Worm (Caenorhabditis elegans) whole organism, L1 larva: ENCODE measurements around the gene Y105C5B.25.

Experiments used
- C04F5.9 ChIP-seq: sonication (generic microtip); optimal IDR thresholded peaks from 2 replicates; lab custom pipeline; 2016; ENCODE audit warnings: missing genetic modification characterization, missing compliant biosample characterization
- F16B12.6 ChIP-seq: fragments of 150-350 bp; optimal IDR thresholded peaks from 2 replicates; lab custom pipeline; 2014; ENCODE audit warnings: missing biosample characterization, missing genetic modification characterization
- ama-1 ChIP-seq: fragments of 150-350 bp; optimal IDR thresholded peaks from 2 replicates; lab custom pipeline; 2014
- blmp-1 ChIP-seq: fragments of 150-350 bp; optimal IDR thresholded peaks from 2 replicates; lab custom pipeline; 2014; ENCODE audit warnings: missing biosample characterization, missing genetic modification characterization
- ceh-63 ChIP-seq: fragments of 200-800 bp; sonication (Bioruptor generic); optimal IDR thresholded peaks from 2 replicates; lab custom pipeline; 2018; ENCODE audit warnings: mild to moderate bottlenecking, missing genetic modification characterization, missing compliant biosample characterization
- efl-3 ChIP-seq: fragments of 200-800 bp; sonication (Bioruptor generic); optimal IDR thresholded peaks from 2 replicates; lab custom pipeline; 2018; ENCODE audit warnings: mild to moderate bottlenecking, missing genetic modification characterization, missing compliant biosample characterization
- egl-13 ChIP-seq: sonication (generic microtip); optimal IDR thresholded peaks from 2 replicates; lab custom pipeline; 2016; ENCODE audit warnings: missing genotype, missing genetic modification reagents, missing genetic modification characterization, missing compliant biosample characterization
- ets-5 ChIP-seq: fragments of 200-800 bp; sonication (Bioruptor generic); IDR thresholded peaks from 2 replicates; pipeline ENCODE4 v1.3.6; 2022; ENCODE audit warnings: missing genetic modification characterization, missing compliant biosample characterization
- fkh-10 ChIP-seq: sonication (generic microtip); optimal IDR thresholded peaks from 2 replicates; lab custom pipeline; 2017; ENCODE audit warnings: missing biosample characterization, missing genetic modification reagents, missing genetic modification characterization
- fkh-4 ChIP-seq: sonication (generic microtip); optimal IDR thresholded peaks from 2 replicates; lab custom pipeline; 2016; ENCODE audit warnings: missing compliant biosample characterization, missing genetic modification characterization, borderline replicate concordance
- grh-1 ChIP-seq: fragments of 200-800 bp; sonication (Bioruptor generic); IDR thresholded peaks from 2 replicates; pipeline ENCODE4 v1.3.6; 2022; ENCODE audit warnings: missing genetic modification reagents, missing genetic modification characterization, missing compliant biosample characterization
- hlh-4 ChIP-seq: sonication (generic microtip); optimal IDR thresholded peaks from 2 replicates; lab custom pipeline; 2016; ENCODE audit warnings: mild to moderate bottlenecking, missing genetic modification characterization, missing compliant biosample characterization
- lin-14 ChIP-seq: fragments of 200-800 bp; sonication (Bioruptor generic); optimal IDR thresholded peaks from 2 replicates; lab custom pipeline; 2018; ENCODE audit warnings: mild to moderate bottlenecking, missing genetic modification characterization, moderate library complexity, missing compliant biosample characterization
- lin-15B ChIP-seq: fragments of 150-350 bp; sonication (generic microtip); optimal IDR thresholded peaks from 3 replicates; lab custom pipeline; 2014; ENCODE audit warnings: missing biosample characterization, missing genetic modification characterization
- lin-35 ChIP-seq, 2 experiments: fragments of 150-350 bp; optimal IDR thresholded peaks; 2 replicates each; lab custom pipeline; 2014; ENCODE audit warnings: missing biosample characterization in 2 of 2, missing genetic modification characterization in 2 of 2, missing genetic modification reagents in 2 of 2
- lsy-2 ChIP-seq, 2 experiments: fragments of 150-350 bp; optimal IDR thresholded peaks; 2 replicates each; lab custom pipeline; 2014; ENCODE audit warnings: missing biosample characterization in 2 of 2, missing genetic modification characterization in 2 of 2
- mab-9 ChIP-seq: fragments of 200-800 bp; sonication (Bioruptor generic); IDR thresholded peaks from 2 replicates; pipeline ENCODE4 v1.3.6; 2022; ENCODE audit warnings: missing genetic modification reagents, missing genetic modification characterization, missing compliant biosample characterization
- mef-2 ChIP-seq: fragments of 150-350 bp; optimal IDR thresholded peaks from 2 replicates; lab custom pipeline; 2014; ENCODE audit warnings: missing biosample characterization, missing genetic modification characterization
- mep-1 ChIP-seq: fragments of 150-350 bp; optimal IDR thresholded peaks from 2 replicates; lab custom pipeline; 2014; ENCODE audit warnings: missing biosample characterization, missing genetic modification characterization
- nhr-19 ChIP-seq: fragments of 200-800 bp; sonication (Bioruptor generic); conservative IDR thresholded peaks from 2 replicates; pipeline ENCODE4 v1.3.6; 2022; ENCODE audit warnings: missing genetic modification characterization, missing compliant biosample characterization
- nhr-20 ChIP-seq: sonication (generic microtip); optimal IDR thresholded peaks from 2 replicates; lab custom pipeline; 2016; ENCODE audit warnings: mild to moderate bottlenecking, missing genetic modification characterization, missing compliant biosample characterization
- nhr-237 ChIP-seq: fragments of 150-350 bp; optimal IDR thresholded peaks from 2 replicates; lab custom pipeline; 2014; ENCODE audit warnings: missing biosample characterization, missing genetic modification characterization
- nhr-28 ChIP-seq: fragments of 150-350 bp; optimal IDR thresholded peaks from 2 replicates; lab custom pipeline; 2014; ENCODE audit warnings: missing biosample characterization, missing genetic modification characterization
- nhr-77 ChIP-seq: fragments of 150-350 bp; optimal IDR thresholded peaks from 2 replicates; lab custom pipeline; 2014; ENCODE audit warnings: missing biosample characterization, missing genetic modification characterization
- nhr-84 ChIP-seq: sonication (generic microtip); optimal IDR thresholded peaks from 2 replicates; lab custom pipeline; 2017; ENCODE audit warnings: missing biosample characterization, missing genetic modification characterization
- nhr-85 ChIP-seq: sonication (generic microtip); peaks from one replicate; lab custom pipeline; 2016; ENCODE audit warnings: missing genetic modification characterization, inconsistent platforms, missing compliant biosample characterization
- pax-3 ChIP-seq: fragments of 200-800 bp; sonication (Bioruptor generic); optimal IDR thresholded peaks from 2 replicates; lab custom pipeline; 2018; ENCODE audit warnings: mild to moderate bottlenecking, missing genetic modification characterization, moderate library complexity, missing compliant biosample characterization
- rnt-1 ChIP-seq: sonication (generic microtip); optimal IDR thresholded peaks from 2 replicates; lab custom pipeline; 2016; ENCODE audit warnings: mild to moderate bottlenecking, missing genetic modification characterization, moderate library complexity, missing compliant biosample characterization
- skn-1 ChIP-seq: fragments of 150-350 bp; optimal IDR thresholded peaks from 2 replicates; lab custom pipeline; 2014; ENCODE audit warnings: missing biosample characterization, missing genetic modification characterization
- snu-23 ChIP-seq: sonication (generic microtip); optimal IDR thresholded peaks from 2 replicates; lab custom pipeline; 2016; ENCODE audit warnings: missing genetic modification characterization, missing compliant biosample characterization
- sup-37 ChIP-seq: fragments of 200-800 bp; sonication (Bioruptor generic); optimal IDR thresholded peaks from 2 replicates; lab custom pipeline; 2018; ENCODE audit warnings: mild to moderate bottlenecking, missing genetic modification characterization, missing compliant biosample characterization
- swsn-7 ChIP-seq: sonication (generic microtip); optimal IDR thresholded peaks from 2 replicates; lab custom pipeline; 2016; ENCODE audit warnings: missing genetic modification characterization, missing compliant biosample characterization
- tbx-2 ChIP-seq: sonication (generic microtip); optimal IDR thresholded peaks from 2 replicates; lab custom pipeline; 2016; ENCODE audit warnings: missing genetic modification characterization, missing compliant biosample characterization
- unc-62 ChIP-seq: fragments of 150-350 bp; optimal IDR thresholded peaks from 2 replicates; lab custom pipeline; 2014; ENCODE audit warnings: missing biosample characterization, missing genetic modification reagents, missing genetic modification characterization
- vab-15 ChIP-seq: sonication (generic microtip); optimal IDR thresholded peaks from 2 replicates; lab custom pipeline; 2017; ENCODE audit warnings: missing genotype, mild to moderate bottlenecking, missing genetic modification characterization, missing compliant biosample characterization
- xbp-1 ChIP-seq: sonication (generic microtip); optimal IDR thresholded peaks from 2 replicates; lab custom pipeline; 2016; ENCODE audit warnings: missing genetic modification characterization, missing compliant biosample characterization
- zag-1 ChIP-seq: fragments of 150-350 bp; optimal IDR thresholded peaks from 2 replicates; lab custom pipeline; 2014; ENCODE audit warnings: missing biosample characterization, missing genetic modification characterization
- zip-4 ChIP-seq: fragments of 200-800 bp; sonication (Bioruptor generic); optimal IDR thresholded peaks from 2 replicates; lab custom pipeline; 2018; ENCODE audit warnings: mild to moderate bottlenecking, missing genetic modification characterization, moderate library complexity, missing compliant biosample characterization
- ztf-4 ChIP-seq: fragments of 150-350 bp; optimal IDR thresholded peaks from 2 replicates; lab custom pipeline; 2014; ENCODE audit warnings: missing biosample characterization, missing genetic modification characterization

Gene Y105C5B.25

ce11 chrIV:16147055-16147454 lies at the start of gene Y105C5B.25:
Gene Y105C5B.25, minus strand, starts transcription at chrIV:16147155.
- TF ChIP-seq ets-5 (GFP tag; lab: Robert Waterston, UW) (no peak), ztf-4 (tag; lab: Kevin White, UChicago) (no peak), tbx-2 (tag; lab: Kevin White, UChicago) (no peak), grh-1 (GFP tag; lab: Robert Waterston, UW) (no peak), nhr-84 (tag; lab: Kevin White, UChicago) (no peak), ceh-63 (no peak), lsy-2 (tag; optimal IDR thresholded peaks at IDR 0.05; lab: Kevin White, UChicago) (no peak), zip-4 (GFP tag; lab: Kevin White, UChicago) (no peak), zag-1 (tag; lab: Kevin White, UChicago) (no peak), nhr-85 (tag; lab: Kevin White, UChicago) (no peak), mef-2 (tag; lab: Kevin White, UChicago) (no peak), lin-35 (GFP tag; optimal IDR thresholded peaks at IDR 0.05; lab: Kevin White, UChicago) (no peak), fkh-10 (GFP tag; lab: Kevin White, UChicago) (no peak), lin-15B (tag; lab: Kevin White, UChicago) (no peak), lin-14 (GFP tag; lab: Kevin White, UChicago) (no peak), fkh-4 (tag; lab: Kevin White, UChicago) (no peak), blmp-1 (no peak), nhr-20 (tag; lab: Kevin White, UChicago) (no peak), skn-1 (no peak), nhr-77 (no peak)

- TF ChIP-seq lin-14 (GFP tag; lab: Kevin White, UChicago) (no peak), pax-3 (tag; lab: Kevin White, UChicago) (no peak), unc-62 (no peak), C04F5.9 (tag; lab: Kevin White, UChicago) (no peak), efl-3 (GFP tag; lab: Kevin White, UChicago) (no peak)
- TF ChIP-seq, all 84 proteins: peak for 0
Observed at ce11 chrIV:16196717-16197116, 49.8 kb upstream of the Y105C5B.25 start, which contains the start of gene Y7A9A.1. Gene Y7A9A.1, plus strand, starts transcription at chrIV:16197017.

- TF ChIP-seq efl-3 (GFP tag; lab: Kevin White, UChicago) (no peak), blmp-1 (peak; percentile 65), mab-9 (GFP tag; lab: Robert Waterston, UW) (no peak), nhr-28 (no peak), rnt-1 (no peak), nhr-85 (tag; lab: Kevin White, UChicago) (peak; percentile 54), swsn-7 (tag; lab: Kevin White, UChicago) (no peak), xbp-1 (tag; lab: Kevin White, UChicago) (no peak), ama-1 (lab: Kevin White, UChicago) (no peak), zag-1 (tag; lab: Kevin White, UChicago) (no peak), hlh-4 (tag; lab: Kevin White, UChicago) (no peak), mep-1 (no peak), F16B12.6 (tag; lab: Kevin White, UChicago) (no peak)
Observed at ce11 chrIV:16192754-16193153, 45.8 kb upstream of the Y105C5B.25 start.

- TF ChIP-seq vab-15: no peak
- TF ChIP-seq nhr-237 (tag; lab: Kevin White, UChicago): no peak
- no peak for TF ChIP-seq snu-23 (GFP tag; lab: Kevin White, UChicago)
- TF ChIP-seq egl-13 (tag; lab: Kevin White, UChicago): no peak
- no peak for TF ChIP-seq sup-37
- TF ChIP-seq nhr-19 (GFP tag; lab: Robert Waterston, UW): no peak
Observed at ce11 chrIV:16191597-16191996, 44.6 kb upstream of the Y105C5B.25 start.
